Worm (Caenorhabditis elegans): ENCODE measurements around the gene rad-54.L2.
A peak's percentile ranks its signal among the peaks of the same experiment; 100 is the strongest.

The rad-54.L2 gene

DNA sequence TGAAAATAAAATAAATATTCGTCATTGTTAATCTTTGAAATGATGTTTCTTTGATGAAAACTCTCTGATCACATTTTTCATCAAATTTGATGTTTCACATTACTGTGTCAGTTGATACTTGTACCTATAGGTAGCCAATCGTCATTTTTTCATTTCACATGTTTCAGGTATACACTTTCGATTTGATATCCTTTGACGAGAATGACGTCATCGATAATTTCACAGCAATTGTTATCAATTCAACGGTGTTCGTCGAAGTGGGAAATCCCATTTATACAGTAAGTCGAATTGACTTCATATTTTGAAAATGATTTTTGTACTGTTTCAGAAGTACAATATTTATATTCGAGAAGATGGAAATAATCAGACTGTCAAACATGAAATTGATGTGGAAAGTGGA, 20.3 kb downstream of the rad-54.L2 start:
- TF ChIP-seq ceh-90 (tag; optimal IDR thresholded peaks at IDR 0.05): no peak
- TF ChIP-seq lin-35 (GFP tag; optimal IDR thresholded peaks at IDR 0.05): peak in 1 of 2 experiments; percentile 24
- peak; percentile 42 for TF ChIP-seq nhr-85 (tag)
- TF ChIP-seq lsy-2 (tag; optimal IDR thresholded peaks at IDR 0.05): no peak
- TF ChIP-seq elt-2 (tag; optimal IDR thresholded peaks at IDR 0.05): no peak
- TF ChIP-seq pag-3 (tag; optimal IDR thresholded peaks at IDR 0.05; ENCODE audit: borderline replicate concordance, insufficient read depth): no peak
- TF ChIP-seq blmp-1 (tag; optimal IDR thresholded peaks at IDR 0.05): peak; percentile 15
- peak; percentile 14 for TF ChIP-seq nhr-20 (tag; optimal IDR thresholded peaks at IDR 0.05)
- TF ChIP-seq lin-39 (tag; optimal IDR thresholded peaks at IDR 0.05): no peak
- TF ChIP-seq elt-3 (tag; optimal IDR thresholded peaks at IDR 0.05): peak in 1 of 6 experiments; percentile 13
- TF ChIP-seq unc-30 (tag; optimal IDR thresholded peaks at IDR 0.05): no peak

DNA sequence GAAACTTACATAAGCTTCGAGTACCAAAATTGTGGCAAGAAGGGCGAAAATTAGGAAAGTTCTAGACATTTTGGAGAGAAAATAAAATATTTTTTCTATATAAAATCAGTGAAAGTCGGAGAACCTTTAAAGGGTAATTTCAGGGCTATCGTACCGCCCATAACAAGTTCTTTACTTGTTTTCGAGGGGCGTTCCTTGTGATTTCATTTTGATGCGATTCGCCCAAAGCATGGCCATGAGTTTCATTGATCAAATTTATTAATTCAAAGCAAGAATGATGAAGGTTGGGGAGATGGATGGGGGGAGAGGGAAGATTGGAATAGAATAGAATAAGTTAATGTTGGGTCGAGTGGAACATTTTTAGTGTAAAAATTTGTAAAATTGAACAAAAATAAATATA, 22.1 kb downstream of the rad-54.L2 start, which contains the start of gene C27B7.9:
Gene C27B7.9, minus strand, starts transcription at position 101 of the 400 bp plus-strand sequence.
- TF ChIP-seq tlp-1 (tag; optimal IDR thresholded peaks at IDR 0.05) (no peak), nhr-11 (tag; optimal IDR thresholded peaks at IDR 0.05) (no peak), unc-30 (tag; optimal IDR thresholded peaks at IDR 0.05) (no peak)

DNA sequence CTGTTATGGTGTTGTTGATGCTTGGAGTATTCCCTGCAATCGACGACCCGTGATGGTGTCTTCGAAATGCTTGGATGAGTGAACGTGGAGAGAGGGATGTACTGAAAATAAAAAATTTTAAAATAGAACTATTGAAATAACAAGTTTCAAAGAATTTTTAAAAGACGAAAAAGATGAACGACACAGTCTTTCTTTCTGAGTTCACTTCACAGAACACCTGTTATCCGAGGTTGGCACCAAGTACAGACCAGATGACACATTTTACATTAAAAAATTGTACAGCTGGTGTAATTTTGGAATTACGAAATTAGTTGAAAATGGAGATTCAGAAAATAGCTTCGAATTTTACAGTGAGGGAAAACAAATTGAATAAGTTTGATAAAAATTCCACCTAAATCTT, 24.9 kb downstream of the rad-54.L2 start, which contains the start of gene rap-1:
Gene rap-1, minus strand, starts transcription at position 101 of the 400 bp plus-strand sequence.
- TF ChIP-seq efl-1 (optimal IDR thresholded peaks at IDR 0.05): no peak
- TF ChIP-seq efl-1 (GFP tag; optimal IDR thresholded peaks at IDR 0.05 in 1 of 2): peak in 1 of 2 experiments; percentile 74
- TF ChIP-seq sup-37 (GFP tag; optimal IDR thresholded peaks at IDR 0.05): no peak

DNA sequence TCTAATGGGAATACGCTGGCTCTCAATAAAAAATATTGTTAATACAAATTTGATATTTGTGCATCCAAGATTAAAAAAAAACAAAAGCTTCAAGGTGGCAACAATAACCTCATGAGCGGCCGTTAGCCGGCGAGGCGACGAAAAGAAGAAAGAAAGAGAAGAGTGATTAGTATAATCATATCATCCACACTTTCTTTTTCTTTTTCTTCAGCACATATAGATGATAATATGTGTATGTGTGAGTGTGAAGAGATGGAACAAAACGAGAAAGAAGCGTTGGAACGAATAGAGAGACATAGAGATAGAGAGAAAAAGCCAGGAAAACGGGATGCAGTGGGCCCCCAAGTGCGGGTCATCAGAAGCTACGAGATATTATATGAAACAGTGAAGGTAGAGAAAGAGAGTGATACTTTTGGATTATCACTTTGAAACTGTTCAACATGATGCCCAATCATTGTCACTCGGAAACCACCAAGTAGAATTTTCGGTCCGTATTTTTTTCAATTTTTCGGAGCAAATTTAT, 26.5 kb downstream of the rad-54.L2 start:
- TF ChIP-seq C34B4.2 (tag; optimal IDR thresholded peaks at IDR 0.05) (no peak), aha-1 (tag; optimal IDR thresholded peaks at IDR 0.05) (no peak), nhr-12 (tag; optimal IDR thresholded peaks at IDR 0.05) (no peak), sox-4 (tag; optimal IDR thresholded peaks at IDR 0.05) (no peak), lin-15B (tag; optimal IDR thresholded peaks at IDR 0.05) (no peak), ceh-63 (GFP tag; optimal IDR thresholded peaks at IDR 0.05) (no peak), ceh-90 (tag; optimal IDR thresholded peaks at IDR 0.05) (no peak), lin-35 (GFP tag; optimal IDR thresholded peaks at IDR 0.05) (no peak), egl-13 (tag; optimal IDR thresholded peaks at IDR 0.05) (no peak), nhr-237 (tag; optimal IDR thresholded peaks at IDR 0.05) (no peak), pqm-1 (tag; optimal IDR thresholded peaks at IDR 0.05) (no peak), hlh-17 (GFP tag; optimal IDR thresholded peaks at IDR 0.05; ENCODE audit: borderline replicate concordance) (no peak), pag-3 (tag; optimal IDR thresholded peaks at IDR 0.05; ENCODE audit: borderline replicate concordance, insufficient read depth) (no peak), nhr-19 (GFP tag; conservative IDR thresholded peaks at IDR 0.05) (0 out of 2 replicates have a peak, but pooled peaks have one; percentile 26), nhr-20 (tag; optimal IDR thresholded peaks at IDR 0.05) (no peak), mep-1 (tag; optimal IDR thresholded peaks at IDR 0.05) (no peak), nhr-77 (tag; optimal IDR thresholded peaks at IDR 0.05) (no peak), unc-130 (tag; optimal IDR thresholded peaks at IDR 0.05) (no peak), hlh-4 (tag; optimal IDR thresholded peaks at IDR 0.05) (no peak), aly-2 (tag; optimal IDR thresholded peaks at IDR 0.05) (no peak), Y116A8C.19 (tag; optimal IDR thresholded peaks at IDR 0.05; ENCODE audit: borderline replicate concordance) (no peak), tlp-1 (tag; optimal IDR thresholded peaks at IDR 0.05) (no peak), dpl-1 (GFP tag; optimal IDR thresholded peaks at IDR 0.05) (no peak), fkh-4 (tag; optimal IDR thresholded peaks at IDR 0.05; ENCODE audit: borderline replicate concordance) (no peak), ztf-4 (tag; optimal IDR thresholded peaks at IDR 0.05) (no peak), vab-15 (tag; optimal IDR thresholded peaks at IDR 0.05) (no peak), sup-37 (GFP tag; optimal IDR thresholded peaks at IDR 0.05) (no peak), egl-27 (tag; optimal IDR thresholded peaks at IDR 0.05) (no peak), irx-1 (tag; optimal IDR thresholded peaks at IDR 0.05) (no peak), alr-1 (tag; optimal IDR thresholded peaks at IDR 0.05; ENCODE audit: borderline replicate concordance) (no peak), skn-1 (tag; optimal IDR thresholded peaks at IDR 0.05) (peak; percentile 22), isw-1 (GFP tag; IDR thresholded peaks at IDR 0.05) (no peak), mef-2 (tag; optimal IDR thresholded peaks at IDR 0.05) (no peak), lsy-2 (tag; optimal IDR thresholded peaks at IDR 0.05) (peak in 1 of 2 experiments; percentile 40), nhr-71 (tag; optimal IDR thresholded peaks at IDR 0.05) (peak; percentile 43), unc-98 (GFP tag; IDR thresholded peaks at IDR 0.05) (no peak), elt-3 (tag; optimal IDR thresholded peaks at IDR 0.05) (no peak), nhr-76 (tag; optimal IDR thresholded peaks at IDR 0.05) (no peak)

Measured in whole organism, L1 larva.